Worm (Caenorhabditis elegans) whole organism, L4/young adult: ENCODE measurements around the gene F20D6.12.

ENCODE experiments used
- W03F9.2 ChIP-seq: fragments of 150-350 bp; optimal IDR thresholded peaks from 2 replicates; lab custom pipeline; 2014; ENCODE audit warnings: missing biosample characterization, missing genetic modification characterization
- dao-5 ChIP-seq: sonication (generic microtip); optimal IDR thresholded peaks from 2 replicates; lab custom pipeline; 2016; ENCODE audit warnings: missing genotype, missing genetic modification characterization, moderate library complexity, missing compliant biosample characterization
- him-1 ChIP-seq: sonication (generic microtip); optimal IDR thresholded peaks from 2 replicates; lab custom pipeline; 2016; ENCODE audit warnings: missing genotype, missing genetic modification reagents, missing genetic modification characterization, missing compliant biosample characterization

ce11 chrV:8228712-8229119, 38.8 kb upstream of the F20D6.12 start:
- TF ChIP-seq him-1 (tag; lab: Kevin White, UChicago) = peak; percentile 24
- TF ChIP-seq W03F9.2 (tag; lab: Kevin White, UChicago) = peak; percentile 82
- TF ChIP-seq dao-5 (tag; lab: Kevin White, UChicago) = no peak
